Worm (Caenorhabditis elegans) whole organism, L1 larva: ENCODE results near the gene F36H5.8.

Experiments used
- C34B4.2 ChIP-seq: sonication (generic microtip); optimal IDR thresholded peaks from 2 replicates; lab custom pipeline; 2017; ENCODE audit warnings: mild to moderate bottlenecking, missing genetic modification characterization, missing compliant biosample characterization
- blmp-1 ChIP-seq: fragments of 150-350 bp; optimal IDR thresholded peaks from 2 replicates; lab custom pipeline; 2014; ENCODE audit warnings: missing biosample characterization, missing genetic modification characterization
- elt-3 ChIP-seq, 6 experiments: fragments of 150-350 bp in 1 of 6; sonication (generic microtip); optimal IDR thresholded peaks; 2 replicates each; lab custom pipeline; 2017 to 2018; ENCODE audit warnings: missing biosample characterization in 6 of 6, missing genetic modification characterization in 6 of 6, inconsistent platforms in 1 of 6
- ets-5 ChIP-seq: fragments of 200-800 bp; sonication (Bioruptor generic); IDR thresholded peaks from 2 replicates; pipeline ENCODE4 v1.3.6; 2022; ENCODE audit warnings: missing genetic modification characterization, missing compliant biosample characterization
- lin-13 ChIP-seq: fragments of 150-350 bp; optimal IDR thresholded peaks from 2 replicates; lab custom pipeline; 2014; ENCODE audit warnings: missing biosample characterization, missing genetic modification reagents, missing genetic modification characterization
- nhr-12 ChIP-seq: sonication (generic microtip); optimal IDR thresholded peaks from 2 replicates; lab custom pipeline; 2017; ENCODE audit warnings: missing biosample characterization, missing genetic modification characterization
- nhr-237 ChIP-seq: fragments of 150-350 bp; optimal IDR thresholded peaks from 2 replicates; lab custom pipeline; 2014; ENCODE audit warnings: missing biosample characterization, missing genetic modification characterization
- nhr-47 ChIP-seq: sonication (generic microtip); optimal IDR thresholded peaks from 2 replicates; lab custom pipeline; 2016; ENCODE audit warnings: mild to moderate bottlenecking, missing genetic modification characterization, moderate library complexity, missing compliant biosample characterization
- nhr-77 ChIP-seq: fragments of 150-350 bp; optimal IDR thresholded peaks from 2 replicates; lab custom pipeline; 2014; ENCODE audit warnings: missing biosample characterization, missing genetic modification characterization
- ztf-4 ChIP-seq: fragments of 150-350 bp; optimal IDR thresholded peaks from 2 replicates; lab custom pipeline; 2014; ENCODE audit warnings: missing biosample characterization, missing genetic modification characterization

- no peak for TF ChIP-seq nhr-12 (tag; lab: Kevin White, UChicago)
- no peak for TF ChIP-seq nhr-77
- TF ChIP-seq blmp-1 (tag; lab: Kevin White, UChicago) = no peak
- TF ChIP-seq ztf-4 (tag; lab: Kevin White, UChicago) = no peak
- TF ChIP-seq ets-5 (GFP tag; lab: Robert Waterston, UW) = no peak
- no peak for TF ChIP-seq C34B4.2 (tag; lab: Kevin White, UChicago)
- TF ChIP-seq lin-13 (GFP tag; lab: Kevin White, UChicago) = no peak
- no peak for TF ChIP-seq nhr-237 (tag; lab: Kevin White, UChicago)
- TF ChIP-seq elt-3 (tag; optimal IDR thresholded peaks at IDR 0.05; lab: Kevin White, UChicago) = no peak
- no peak for TF ChIP-seq nhr-47
Observed at ce11 chrII:1756582-1756981, 6.1 kb upstream of the F36H5.8 start, which contains the start of gene fbxb-53.
